Worm (Caenorhabditis elegans) whole organism, L1 larva: Measurements from ENCODE around the gene F56F10.2.

ENCODE experiments used
- C04F5.9 ChIP-seq: sonication (generic microtip); optimal IDR thresholded peaks from 2 replicates; lab custom pipeline; 2016; ENCODE audit warnings: missing genetic modification characterization, missing compliant biosample characterization
- C16A3.4 ChIP-seq: fragments of 150-350 bp; optimal IDR thresholded peaks from 2 replicates; lab custom pipeline; 2014; ENCODE audit warnings: missing biosample characterization, missing genetic modification characterization
- Y116A8C.19 ChIP-seq: sonication (generic microtip); optimal IDR thresholded peaks from 2 replicates; lab custom pipeline; 2016; ENCODE audit warnings: missing compliant biosample characterization, missing genetic modification characterization, borderline replicate concordance
- aha-1 ChIP-seq: fragments of 150-350 bp; optimal IDR thresholded peaks from 2 replicates; lab custom pipeline; 2014; ENCODE audit warnings: missing biosample characterization, missing genetic modification characterization
- blmp-1 ChIP-seq: fragments of 150-350 bp; optimal IDR thresholded peaks from 2 replicates; lab custom pipeline; 2014; ENCODE audit warnings: missing biosample characterization, missing genetic modification characterization
- ceh-8 ChIP-seq: fragments of 200-800 bp; sonication (Bioruptor generic); optimal IDR thresholded peaks from 2 replicates; lab custom pipeline; 2018; ENCODE audit warnings: mild to moderate bottlenecking, missing genetic modification characterization, moderate library complexity, missing compliant biosample characterization
- ces-1 ChIP-seq: fragments of 150-350 bp; optimal IDR thresholded peaks from 2 replicates; lab custom pipeline; 2014; ENCODE audit warnings: missing biosample characterization, missing genetic modification reagents, missing genetic modification characterization
- dpl-1 ChIP-seq, 3 experiments: fragments of 150-350 bp in 2 of 3; sonication (generic microtip) in 1 of 3; optimal IDR thresholded peaks; 2 replicates each; lab custom pipeline; 2014 to 2017; ENCODE audit warnings: missing biosample characterization in 3 of 3, missing genetic modification characterization in 3 of 3, missing genetic modification reagents in 3 of 3
- dsc-1 ChIP-seq: sonication (generic microtip); optimal IDR thresholded peaks from 2 replicates; lab custom pipeline; 2016; ENCODE audit warnings: mild to moderate bottlenecking, missing genetic modification characterization, missing compliant biosample characterization
- egl-13 ChIP-seq: sonication (generic microtip); optimal IDR thresholded peaks from 2 replicates; lab custom pipeline; 2016; ENCODE audit warnings: missing genotype, missing genetic modification reagents, missing genetic modification characterization, missing compliant biosample characterization
- egl-27 ChIP-seq, 2 experiments: fragments of 150-350 bp in 1 of 2; sonication (generic microtip); optimal IDR thresholded peaks; 3 replicates each; lab custom pipeline; 2017 to 2018; ENCODE audit warnings: missing biosample characterization in 2 of 2, missing genetic modification characterization in 2 of 2, missing genetic modification reagents in 2 of 2
- elt-3 ChIP-seq, 6 experiments: fragments of 150-350 bp in 1 of 6; sonication (generic microtip); optimal IDR thresholded peaks; 2 replicates each; lab custom pipeline; 2017 to 2018; ENCODE audit warnings: missing biosample characterization in 6 of 6, missing genetic modification characterization in 6 of 6, inconsistent platforms in 1 of 6
- ets-5 ChIP-seq: fragments of 200-800 bp; sonication (Bioruptor generic); IDR thresholded peaks from 2 replicates; pipeline ENCODE4 v1.3.6; 2022; ENCODE audit warnings: missing genetic modification characterization, missing compliant biosample characterization
- fkh-10 ChIP-seq: sonication (generic microtip); optimal IDR thresholded peaks from 2 replicates; lab custom pipeline; 2017; ENCODE audit warnings: missing biosample characterization, missing genetic modification reagents, missing genetic modification characterization
- fos-1 ChIP-seq: fragments of 150-350 bp; optimal IDR thresholded peaks from 2 replicates; lab custom pipeline; 2014; ENCODE audit warnings: missing biosample characterization, missing genetic modification characterization
- grh-1 ChIP-seq: fragments of 200-800 bp; sonication (Bioruptor generic); IDR thresholded peaks from 2 replicates; pipeline ENCODE4 v1.3.6; 2022; ENCODE audit warnings: missing genetic modification reagents, missing genetic modification characterization, missing compliant biosample characterization
- hpl-2 ChIP-seq: fragments of 150-350 bp; optimal IDR thresholded peaks from 2 replicates; lab custom pipeline; 2014; ENCODE audit warnings: missing biosample characterization, missing genetic modification reagents, missing genetic modification characterization
- irx-1 ChIP-seq: sonication (generic microtip); optimal IDR thresholded peaks from 2 replicates; lab custom pipeline; 2016; ENCODE audit warnings: missing genetic modification characterization, missing compliant biosample characterization
- lin-14 ChIP-seq: fragments of 200-800 bp; sonication (Bioruptor generic); optimal IDR thresholded peaks from 2 replicates; lab custom pipeline; 2018; ENCODE audit warnings: mild to moderate bottlenecking, missing genetic modification characterization, moderate library complexity, missing compliant biosample characterization
- lin-15B ChIP-seq: fragments of 150-350 bp; sonication (generic microtip); optimal IDR thresholded peaks from 3 replicates; lab custom pipeline; 2014; ENCODE audit warnings: missing biosample characterization, missing genetic modification characterization
- lin-39 ChIP-seq: fragments of 150-350 bp; optimal IDR thresholded peaks from 2 replicates; lab custom pipeline; 2014; ENCODE audit warnings: missing biosample characterization, missing genetic modification reagents, missing genetic modification characterization
- lir-3 ChIP-seq: sonication (generic microtip); optimal IDR thresholded peaks from 2 replicates; lab custom pipeline; 2016; ENCODE audit warnings: mild to moderate bottlenecking, missing genetic modification characterization, moderate library complexity, missing compliant biosample characterization; ENCODE audit not compliant: poor library complexity
- lsy-2 ChIP-seq, 2 experiments: fragments of 150-350 bp; optimal IDR thresholded peaks; 2 replicates each; lab custom pipeline; 2014; ENCODE audit warnings: missing biosample characterization in 2 of 2, missing genetic modification characterization in 2 of 2
- mdl-1 ChIP-seq, 2 experiments: fragments of 150-350 bp; optimal IDR thresholded peaks; 2 replicates each; lab custom pipeline; 2014 to 2017; ENCODE audit warnings: missing biosample characterization in 2 of 2, missing genetic modification characterization in 2 of 2, inconsistent platforms in 1 of 2
- mef-2 ChIP-seq: fragments of 150-350 bp; optimal IDR thresholded peaks from 2 replicates; lab custom pipeline; 2014; ENCODE audit warnings: missing biosample characterization, missing genetic modification characterization
- nhr-11 ChIP-seq: fragments of 150-350 bp; optimal IDR thresholded peaks from 2 replicates; lab custom pipeline; 2014; ENCODE audit warnings: missing biosample characterization, missing genetic modification characterization
- nhr-12 ChIP-seq: sonication (generic microtip); optimal IDR thresholded peaks from 2 replicates; lab custom pipeline; 2017; ENCODE audit warnings: missing biosample characterization, missing genetic modification characterization
- nhr-19 ChIP-seq: fragments of 200-800 bp; sonication (Bioruptor generic); conservative IDR thresholded peaks from 2 replicates; pipeline ENCODE4 v1.3.6; 2022; ENCODE audit warnings: missing genetic modification characterization, missing compliant biosample characterization
- nhr-20 ChIP-seq: sonication (generic microtip); optimal IDR thresholded peaks from 2 replicates; lab custom pipeline; 2016; ENCODE audit warnings: mild to moderate bottlenecking, missing genetic modification characterization, missing compliant biosample characterization
- nhr-237 ChIP-seq: fragments of 150-350 bp; optimal IDR thresholded peaks from 2 replicates; lab custom pipeline; 2014; ENCODE audit warnings: missing biosample characterization, missing genetic modification characterization
- nhr-28 ChIP-seq: fragments of 150-350 bp; optimal IDR thresholded peaks from 2 replicates; lab custom pipeline; 2014; ENCODE audit warnings: missing biosample characterization, missing genetic modification characterization
- nhr-71 ChIP-seq: sonication (generic microtip); optimal IDR thresholded peaks from 2 replicates; lab custom pipeline; 2016; ENCODE audit warnings: mild to moderate bottlenecking, missing genetic modification characterization, moderate library complexity, missing compliant biosample characterization
- nhr-77 ChIP-seq: fragments of 150-350 bp; optimal IDR thresholded peaks from 2 replicates; lab custom pipeline; 2014; ENCODE audit warnings: missing biosample characterization, missing genetic modification characterization
- nhr-85 ChIP-seq: sonication (generic microtip); peaks from one replicate; lab custom pipeline; 2016; ENCODE audit warnings: missing genetic modification characterization, inconsistent platforms, missing compliant biosample characterization
- pag-3 ChIP-seq: sonication (generic microtip); optimal IDR thresholded peaks from 2 replicates; lab custom pipeline; 2017; ENCODE audit warnings: missing genetic modification characterization, mild to moderate bottlenecking, missing compliant biosample characterization, antibody characterized with exemption, borderline replicate concordance; ENCODE audit not compliant: insufficient read depth
- pax-3 ChIP-seq: fragments of 200-800 bp; sonication (Bioruptor generic); optimal IDR thresholded peaks from 2 replicates; lab custom pipeline; 2018; ENCODE audit warnings: mild to moderate bottlenecking, missing genetic modification characterization, moderate library complexity, missing compliant biosample characterization
- pqm-1 ChIP-seq: sonication (generic microtip); optimal IDR thresholded peaks from 3 replicates; lab custom pipeline; 2017; ENCODE audit warnings: missing biosample characterization, missing genetic modification characterization
- rnt-1 ChIP-seq: sonication (generic microtip); optimal IDR thresholded peaks from 2 replicates; lab custom pipeline; 2016; ENCODE audit warnings: mild to moderate bottlenecking, missing genetic modification characterization, moderate library complexity, missing compliant biosample characterization
- snpc-4 ChIP-seq: fragments of 150-350 bp; optimal IDR thresholded peaks from 2 replicates; lab custom pipeline; 2014; ENCODE audit warnings: missing biosample characterization, missing genetic modification characterization
- snu-23 ChIP-seq: sonication (generic microtip); optimal IDR thresholded peaks from 2 replicates; lab custom pipeline; 2016; ENCODE audit warnings: missing genetic modification characterization, missing compliant biosample characterization
- tbx-2 ChIP-seq: sonication (generic microtip); optimal IDR thresholded peaks from 2 replicates; lab custom pipeline; 2016; ENCODE audit warnings: missing genetic modification characterization, missing compliant biosample characterization
- unc-130 ChIP-seq: fragments of 150-350 bp; optimal IDR thresholded peaks from 2 replicates; lab custom pipeline; 2017; ENCODE audit warnings: missing biosample characterization, missing genetic modification characterization, inconsistent platforms
- unc-30 ChIP-seq: sonication (generic microtip); optimal IDR thresholded peaks from 2 replicates; lab custom pipeline; 2017; ENCODE audit warnings: missing biosample characterization, missing genetic modification characterization
- unc-98 ChIP-seq: fragments of 200-800 bp; sonication (Bioruptor generic); IDR thresholded peaks from 2 replicates; pipeline ENCODE4 v1.3.6; 2022; ENCODE audit warnings: missing genetic modification characterization, missing compliant biosample characterization
- vab-15 ChIP-seq: sonication (generic microtip); optimal IDR thresholded peaks from 2 replicates; lab custom pipeline; 2017; ENCODE audit warnings: missing genotype, mild to moderate bottlenecking, missing genetic modification characterization, missing compliant biosample characterization
- ztf-4 ChIP-seq: fragments of 150-350 bp; optimal IDR thresholded peaks from 2 replicates; lab custom pipeline; 2014; ENCODE audit warnings: missing biosample characterization, missing genetic modification characterization

F56F10.2 gene

ce11 chrX:857658-858057, 1.8 kb upstream of the F56F10.2 start:
- TF ChIP-seq fkh-10 (GFP tag; lab: Kevin White, UChicago) (no peak), nhr-12 (no peak), blmp-1 (tag; lab: Kevin White, UChicago) (no peak), pax-3 (tag; lab: Kevin White, UChicago) (no peak), nhr-85 (tag; lab: Kevin White, UChicago) (no peak), snu-23 (GFP tag; lab: Kevin White, UChicago) (no peak), lin-39 (tag; lab: Kevin White, UChicago) (no peak), dpl-1 (GFP tag; optimal IDR thresholded peaks at IDR 0.05; lab: Kevin White, UChicago) (no peak), lir-3 (tag; lab: Kevin White, UChicago) (no peak), ces-1 (GFP tag; lab: Kevin White, UChicago) (no peak), pag-3 (tag; lab: Kevin White, UChicago) (no peak)

ce11 chrX:861378-861777, 2.0 kb downstream of the F56F10.2 start:
- TF ChIP-seq nhr-85 (tag; lab: Kevin White, UChicago), result peak; percentile 77
- TF ChIP-seq nhr-19 (GFP tag; lab: Robert Waterston, UW), result no peak
- TF ChIP-seq mdl-1 (tag; optimal IDR thresholded peaks at IDR 0.05; lab: Kevin White, UChicago), result no peak
- peak; percentile 18 for TF ChIP-seq blmp-1 (tag; lab: Kevin White, UChicago)
- no peak for TF ChIP-seq fkh-10 (GFP tag; lab: Kevin White, UChicago)
- TF ChIP-seq nhr-11 (tag; lab: Kevin White, UChicago), result no peak
- TF ChIP-seq elt-3 (tag; optimal IDR thresholded peaks at IDR 0.05; lab: Kevin White, UChicago), result peak in 1 of 6 experiments; percentile 53
- peak; percentile 26 for TF ChIP-seq lin-14
- peak; percentile 6 for TF ChIP-seq unc-130 (tag; lab: Kevin White, UChicago)
- TF ChIP-seq, all 84 proteins: peak for 5

ce11 chrX:863478-863877, 4.1 kb downstream of the F56F10.2 start, which contains the start of gene cdo-1:
Gene cdo-1 (minus strand): TSS chrX:863578.
- TF ChIP-seq nhr-20 (tag; lab: Kevin White, UChicago), result no peak
- TF ChIP-seq ets-5, result no peak
- no peak for TF ChIP-seq aha-1
- TF ChIP-seq lin-15B (tag; lab: Kevin White, UChicago), result no peak
- no peak for TF ChIP-seq hpl-2
- TF ChIP-seq egl-13, result no peak
- no peak for TF ChIP-seq unc-98
- TF ChIP-seq unc-30 (tag; lab: Kevin White, UChicago), result no peak
- no peak for TF ChIP-seq Y116A8C.19 (tag; lab: Kevin White, UChicago)
- no peak for TF ChIP-seq pag-3 (tag; lab: Kevin White, UChicago)
- no peak for TF ChIP-seq snpc-4 (tag; lab: Kevin White, UChicago)
- no peak for TF ChIP-seq nhr-77 (tag; lab: Kevin White, UChicago)
- TF ChIP-seq lsy-2 (tag; optimal IDR thresholded peaks at IDR 0.05; lab: Kevin White, UChicago), result no peak
- TF ChIP-seq nhr-237 (tag; lab: Kevin White, UChicago), result no peak
- no peak for TF ChIP-seq egl-27 (tag; optimal IDR thresholded peaks at IDR 0.05; lab: Kevin White, UChicago)
- TF ChIP-seq ztf-4 (tag; lab: Kevin White, UChicago), result no peak
- TF ChIP-seq, all 84 proteins: peak for 0

- no peak for TF ChIP-seq mef-2
- TF ChIP-seq ztf-4 (tag; lab: Kevin White, UChicago), result peak; percentile 73
- TF ChIP-seq egl-27 (tag; optimal IDR thresholded peaks at IDR 0.05; lab: Kevin White, UChicago), result peak in 1 of 2 experiments; percentile 34
- no peak for TF ChIP-seq irx-1 (tag; lab: Kevin White, UChicago)
- peak; percentile 75 for TF ChIP-seq tbx-2 (tag; lab: Kevin White, UChicago)
- peak; percentile 35 for TF ChIP-seq C16A3.4 (tag; lab: Kevin White, UChicago)
- peak; percentile 79 for TF ChIP-seq grh-1 (GFP tag; lab: Robert Waterston, UW)
- no peak for TF ChIP-seq vab-15 (tag; lab: Kevin White, UChicago)
- TF ChIP-seq lir-3 (tag; lab: Kevin White, UChicago), result peak; percentile 2
- TF ChIP-seq nhr-28 (tag; lab: Kevin White, UChicago), result no peak
- no peak for TF ChIP-seq fos-1
- no peak for TF ChIP-seq ets-5
- TF ChIP-seq rnt-1, result no peak
- TF ChIP-seq C04F5.9 (tag; lab: Kevin White, UChicago), result no peak
- peak; percentile 62 for TF ChIP-seq blmp-1 (tag; lab: Kevin White, UChicago)
- no peak for TF ChIP-seq pqm-1 (tag; lab: Kevin White, UChicago)
- TF ChIP-seq nhr-71, result peak; percentile 77
- TF ChIP-seq aha-1, result peak; percentile 35
- TF ChIP-seq nhr-237 (tag; lab: Kevin White, UChicago), result no peak
- no peak for TF ChIP-seq dsc-1 (tag; lab: Kevin White, UChicago)
- peak; percentile 68 for TF ChIP-seq lin-14
- no peak for TF ChIP-seq ceh-8
These were observed 4.9 kb downstream of the F56F10.2 start for ce11 chrX:864293-864731.
